Worm (Caenorhabditis elegans): Measurements from ENCODE around the gene cht-3.

ce11 chrIV:7025835-7026234 lies 22.4 kb downstream of the cht-3 start:
- no peak for TF ChIP-seq flt-1 (GFP tag; IDR thresholded peaks at IDR 0.05)
- TF ChIP-seq T22C8.4 (GFP tag; IDR thresholded peaks at IDR 0.05) = no peak
- TF ChIP-seq cog-1 (tag; optimal IDR thresholded peaks at IDR 0.05) = no peak

All from whole organism, midembryonic.